Fruit fly (Drosophila melanogaster) whole organism, adult: ENCODE results near the gene CG3630.

Source experiments
- CG11617 ChIP-seq: fragments of 200-800 bp; sonication (Bioruptor generic); optimal IDR thresholded peaks from 2 replicates; lab custom pipeline; 2017; ENCODE audit warnings: mild to moderate bottlenecking, missing biosample characterization, missing genetic modification reagents, missing genetic modification characterization
- CG12768 ChIP-seq: fragments of 200-800 bp; sonication (Bioruptor generic); optimal IDR thresholded peaks from 2 replicates; lab custom pipeline; 2017; ENCODE audit warnings: missing biosample characterization, missing genetic modification characterization, mild to moderate bottlenecking, moderate library complexity, missing genetic modification reagents
- CG14711 ChIP-seq: fragments of 200-800 bp; sonication (Bioruptor generic); optimal IDR thresholded peaks from 2 replicates; lab custom pipeline; 2018; ENCODE audit warnings: missing biosample characterization, mild to moderate bottlenecking, missing genetic modification characterization, moderate library complexity
- CG1620 ChIP-seq: fragments of 200-800 bp; sonication (Bioruptor generic); optimal IDR thresholded peaks from 2 replicates; lab custom pipeline; 2016; ENCODE audit warnings: missing biosample characterization, missing genetic modification characterization
- CG33017 ChIP-seq: fragments of 200-800 bp; sonication (Bioruptor generic); optimal IDR thresholded peaks from 2 replicates; lab custom pipeline; 2018; ENCODE audit warnings: missing biosample characterization, mild to moderate bottlenecking, missing genetic modification characterization, moderate library complexity
- CG5204 ChIP-seq: fragments of 200-800 bp; sonication (Bioruptor generic); optimal IDR thresholded peaks from 2 replicates; lab custom pipeline; 2016; ENCODE audit warnings: missing biosample characterization, missing genetic modification characterization
- CG7045 ChIP-seq: fragments of 200-800 bp; sonication (Bioruptor generic); optimal IDR thresholded peaks from 2 replicates; lab custom pipeline; 2017; ENCODE audit warnings: missing biosample characterization, mild to moderate bottlenecking, missing genetic modification characterization
- CG7101 ChIP-seq: fragments of 200-800 bp; sonication (Bioruptor generic); optimal IDR thresholded peaks from 2 replicates; lab custom pipeline; 2018; ENCODE audit warnings: missing biosample characterization, mild to moderate bottlenecking, missing genetic modification characterization, moderate library complexity
- Clk ChIP-seq: fragments of 200-800 bp; sonication (Bioruptor generic); optimal IDR thresholded peaks from 2 replicates; lab custom pipeline; 2017; ENCODE audit warnings: missing biosample characterization, missing genetic modification characterization
- Crg-1 ChIP-seq: fragments of 200-800 bp; sonication (Bioruptor generic); optimal IDR thresholded peaks from 2 replicates; lab custom pipeline; 2016; ENCODE audit warnings: missing biosample characterization, missing genetic modification characterization
- Hr96 ChIP-seq: fragments of 200-800 bp; sonication (Bioruptor generic); optimal IDR thresholded peaks from 2 replicates; lab custom pipeline; 2016; ENCODE audit warnings: missing biosample characterization, missing genetic modification characterization
- Mnt ChIP-seq: fragments of 200-800 bp; sonication (Bioruptor generic); optimal IDR thresholded peaks from 2 replicates; lab custom pipeline; 2016; ENCODE audit warnings: missing biosample characterization, mild to moderate bottlenecking, missing genetic modification characterization
- bab1 ChIP-seq: fragments of 200-800 bp; sonication (Bioruptor generic); optimal IDR thresholded peaks from 3 replicates; lab custom pipeline; 2019; ENCODE audit warnings: missing biosample characterization, mild to moderate bottlenecking, missing genetic modification characterization, moderate library complexity
- cic ChIP-seq: fragments of 200-800 bp; sonication (Bioruptor generic); optimal IDR thresholded peaks from 2 replicates; lab custom pipeline; 2017; ENCODE audit warnings: missing biosample characterization, mild to moderate bottlenecking, missing genetic modification characterization, moderate library complexity
- cnc ChIP-seq, 2 experiments: fragments of >200 bp; optimal IDR thresholded peaks; 2 replicates each; lab custom pipeline; 2017
- kay ChIP-seq: fragments of 200-800 bp; sonication (Bioruptor generic); peaks from one replicate; lab custom pipeline; 2016; ENCODE audit warnings: missing biosample characterization, missing genetic modification characterization, borderline replicate concordance
- ovo ChIP-seq: fragments of 200-800 bp; sonication (Bioruptor generic); optimal IDR thresholded peaks from 2 replicates; lab custom pipeline; 2016; ENCODE audit warnings: missing biosample characterization, missing genetic modification characterization
- pad ChIP-seq: fragments of 200-800 bp; sonication (Bioruptor generic); optimal IDR thresholded peaks from 3 replicates; lab custom pipeline; 2017; ENCODE audit warnings: missing biosample characterization, missing genetic modification characterization, mild to moderate bottlenecking, moderate library complexity, missing genetic modification reagents
- tj ChIP-seq: fragments of 200-800 bp; sonication (Bioruptor generic); optimal IDR thresholded peaks from 3 replicates; lab custom pipeline; 2017; ENCODE audit warnings: missing biosample characterization, mild to moderate bottlenecking, missing genetic modification characterization, moderate library complexity
- toe ChIP-seq: fragments of 200-800 bp; sonication (Bioruptor generic); optimal IDR thresholded peaks from 2 replicates; lab custom pipeline; 2016; ENCODE audit warnings: missing biosample characterization, missing genetic modification characterization

The CG3630 gene

DNA sequence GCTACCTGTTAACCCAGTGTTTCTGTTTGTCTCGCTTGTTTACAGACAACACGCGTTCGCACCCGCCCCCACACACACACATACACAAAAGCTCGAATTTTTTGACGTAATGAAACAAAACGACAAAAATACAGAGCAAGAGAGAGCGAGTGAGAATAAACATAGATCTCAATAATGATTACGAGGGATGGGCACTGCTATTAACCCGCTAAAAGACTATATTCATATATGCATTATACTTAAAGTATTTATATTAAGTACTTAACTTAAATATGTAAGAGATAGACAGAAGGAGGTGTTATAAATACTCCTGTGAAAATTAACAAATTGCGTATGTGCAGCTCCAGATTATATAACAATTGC lies 20.2 kb upstream of the CG3630 start:
- TF ChIP-seq Crg-1 (GFP tag; lab: Kevin White, UChicago) (peak; percentile 49), cic (peak; percentile 25), bab1 (no peak), kay (GFP tag; lab: Kevin White, UChicago) (peak; percentile 41), ovo (no peak), CG33017 (tag; lab: Kevin White, UChicago) (peak; percentile 31), CG1620 (GFP tag; lab: Kevin White, UChicago) (peak; percentile 63), CG7045 (peak; percentile 15), cnc (optimal IDR thresholded peaks at IDR 0.05; lab: Kevin White, UChicago) (no peak), CG7101 (tag; lab: Kevin White, UChicago) (peak; percentile 80), CG11617 (GFP tag; lab: Kevin White, UChicago) (peak; percentile 63), CG14711 (tag; lab: Kevin White, UChicago) (peak; percentile 62), Mnt (GFP tag; lab: Kevin White, UChicago) (peak; percentile 90), tj (GFP tag; lab: Kevin White, UChicago) (peak; percentile 22), pad (GFP tag; lab: Kevin White, UChicago) (no peak), CG12768 (GFP tag; lab: Kevin White, UChicago) (peak; percentile 35), Clk (GFP tag; lab: Kevin White, UChicago) (no peak), Hr96 (peak; percentile 14), toe (GFP tag; lab: Kevin White, UChicago) (peak; percentile 10), CG5204 (GFP tag; lab: Kevin White, UChicago) (peak; percentile 11)

DNA sequence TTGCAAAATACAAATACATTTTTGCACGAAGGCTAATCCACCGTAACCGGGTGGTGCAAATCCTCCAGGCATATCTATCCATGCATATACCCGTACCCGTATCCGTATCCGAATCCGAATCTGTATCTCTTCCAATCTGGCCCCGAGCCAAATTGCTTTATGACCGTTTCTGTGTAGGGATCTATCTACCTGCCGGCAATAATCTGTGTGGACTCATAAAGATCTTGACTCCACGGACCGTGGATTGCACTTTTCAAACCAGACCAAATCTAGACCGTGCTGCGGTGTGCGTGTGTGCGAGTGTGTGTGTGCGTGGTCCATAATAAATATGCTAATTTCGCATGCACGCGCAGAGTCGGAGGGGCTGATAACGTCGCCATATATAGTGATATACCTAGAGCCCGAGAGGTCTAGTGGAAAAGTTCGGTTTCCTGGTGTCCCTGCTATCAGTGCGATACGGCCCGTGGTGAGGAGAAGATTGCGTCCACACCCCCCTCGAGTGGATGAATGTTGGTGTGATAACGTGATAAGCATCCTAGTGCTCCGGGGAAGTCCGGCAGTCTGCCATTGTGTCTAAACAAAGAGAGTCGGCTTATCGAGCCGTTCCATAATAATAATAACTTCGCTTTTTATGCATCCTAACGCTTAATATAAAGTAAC lies 19.6 kb upstream of the CG3630 start:
- TF ChIP-seq bab1: no peak
- TF ChIP-seq CG12768 (GFP tag; lab: Kevin White, UChicago): no peak
- TF ChIP-seq Mnt (GFP tag; lab: Kevin White, UChicago): peak; percentile 73

DNA sequence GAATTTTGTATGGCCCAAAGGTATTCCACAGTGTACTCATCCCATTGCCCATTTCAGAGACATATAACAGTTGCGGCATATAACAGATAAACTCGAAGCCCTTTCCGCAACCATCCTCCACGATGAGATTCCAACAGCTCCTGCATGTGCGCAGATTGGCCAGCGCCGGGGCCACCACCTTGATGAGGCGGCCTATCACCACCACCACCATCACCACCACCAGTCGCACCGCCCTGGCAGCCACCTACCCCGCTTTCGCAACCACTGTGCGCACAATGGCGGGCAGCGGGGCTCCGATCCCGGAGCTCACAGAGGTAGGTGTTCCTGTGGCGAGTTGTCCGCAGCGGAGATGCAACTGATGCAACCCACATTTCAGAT lies 19.1 kb upstream of the CG3630 start:
- TF ChIP-seq ovo (no peak), Crg-1 (GFP tag; lab: Kevin White, UChicago) (no peak), Mnt (GFP tag; lab: Kevin White, UChicago) (no peak), CG14711 (tag; lab: Kevin White, UChicago) (no peak), kay (GFP tag; lab: Kevin White, UChicago) (no peak)

DNA sequence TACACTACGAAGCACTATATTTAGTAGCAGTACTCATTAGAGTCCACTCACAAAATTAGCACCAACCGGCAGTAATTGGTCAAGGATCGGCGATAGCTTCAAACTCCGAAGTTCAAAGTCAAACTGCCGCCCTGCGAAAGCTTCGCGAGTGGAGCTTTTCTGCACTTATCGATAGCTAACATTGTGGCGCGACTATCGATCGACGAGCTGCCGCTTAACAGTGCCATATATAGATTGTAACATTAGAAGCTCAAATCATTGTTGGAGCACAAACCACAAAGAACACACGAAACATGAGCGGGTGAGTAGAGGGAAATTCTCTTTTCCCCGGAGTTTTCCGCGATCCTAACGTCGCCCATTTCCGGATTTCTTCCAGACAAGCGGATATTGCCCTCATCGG lies 16.9 kb upstream of the CG3630 start, which contains the start of gene Pgd:
TSS of gene Pgd (plus strand) at position 23 of the 400 bp plus-strand sequence.
- TF ChIP-seq CG5204 (GFP tag; lab: Kevin White, UChicago): no peak
- TF ChIP-seq pad (GFP tag; lab: Kevin White, UChicago): no peak
- peak; percentile 21 for TF ChIP-seq kay (GFP tag; lab: Kevin White, UChicago)
- TF ChIP-seq CG33017 (tag; lab: Kevin White, UChicago): no peak
- TF ChIP-seq CG7101 (tag; lab: Kevin White, UChicago): no peak
- TF ChIP-seq cic: peak; percentile 16
- no peak for TF ChIP-seq CG7045
- TF ChIP-seq CG14711 (tag; lab: Kevin White, UChicago): peak; percentile 49
- TF ChIP-seq Crg-1 (GFP tag; lab: Kevin White, UChicago): peak; percentile 4
- TF ChIP-seq CG11617 (GFP tag; lab: Kevin White, UChicago): no peak
- TF ChIP-seq CG12768 (GFP tag; lab: Kevin White, UChicago): peak; percentile 75
- no peak for TF ChIP-seq tj (GFP tag; lab: Kevin White, UChicago)
- TF ChIP-seq Clk (GFP tag; lab: Kevin White, UChicago): no peak
- peak; percentile 24 for TF ChIP-seq ovo
- TF ChIP-seq Hr96: peak; percentile 19
- TF ChIP-seq CG1620 (GFP tag; lab: Kevin White, UChicago): no peak
- TF ChIP-seq cnc (optimal IDR thresholded peaks at IDR 0.05; lab: Kevin White, UChicago): no peak
- TF ChIP-seq Mnt (GFP tag; lab: Kevin White, UChicago): no peak
- TF ChIP-seq bab1: peak; percentile 79
- TF ChIP-seq toe (GFP tag; lab: Kevin White, UChicago): no peak

DNA sequence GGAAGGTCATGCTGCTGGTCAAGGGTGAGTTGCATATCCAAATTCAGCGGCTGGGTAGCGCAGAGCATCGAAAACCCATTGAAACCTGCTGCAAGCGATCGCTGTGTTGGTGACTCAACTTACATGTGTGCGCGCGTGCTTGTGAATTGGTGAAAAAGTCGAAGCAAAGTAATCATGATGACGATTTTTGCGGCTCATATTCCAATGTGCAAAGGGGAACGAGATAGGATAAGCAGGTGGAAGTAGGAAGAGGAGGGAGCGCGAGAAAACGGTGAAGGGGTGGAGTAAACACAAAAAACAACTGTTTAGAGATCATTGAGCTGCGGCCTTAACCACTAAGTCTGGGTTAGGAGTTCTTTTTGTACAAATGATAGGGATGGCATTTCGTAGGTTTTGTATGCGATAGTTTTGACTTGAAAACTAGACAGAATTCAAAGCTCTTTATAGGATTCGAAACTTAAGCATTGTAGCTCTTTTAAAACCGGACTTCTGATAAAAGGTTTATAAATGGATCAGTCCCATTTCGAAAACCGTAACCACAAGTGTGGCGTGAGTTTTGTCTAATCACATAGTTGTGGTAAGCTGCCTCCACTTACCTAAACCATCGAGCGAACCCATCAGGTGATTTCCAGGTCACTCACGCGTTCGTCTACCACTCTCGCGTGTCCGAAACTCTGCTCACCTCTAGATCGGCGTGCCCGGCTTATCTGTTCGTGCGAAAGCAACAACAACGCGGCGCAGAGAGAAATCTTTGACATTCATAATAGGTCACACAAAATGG lies 16.1 kb upstream of the CG3630 start:
- TF ChIP-seq CG11617 (GFP tag; lab: Kevin White, UChicago) (peak; percentile 78), CG12768 (GFP tag; lab: Kevin White, UChicago) (peak; percentile 5), CG7045 (peak; percentile 1), cic (no peak), tj (GFP tag; lab: Kevin White, UChicago) (peak; percentile 38), bab1 (peak; percentile 79), CG14711 (tag; lab: Kevin White, UChicago) (no peak), Crg-1 (GFP tag; lab: Kevin White, UChicago) (peak; percentile 68), kay (GFP tag; lab: Kevin White, UChicago) (peak; percentile 80), pad (GFP tag; lab: Kevin White, UChicago) (peak; percentile 94), ovo (peak; percentile 32), cnc (optimal IDR thresholded peaks at IDR 0.05; lab: Kevin White, UChicago) (no peak), CG5204 (GFP tag; lab: Kevin White, UChicago) (peak; percentile 61), CG33017 (tag; lab: Kevin White, UChicago) (no peak), Hr96 (no peak), toe (GFP tag; lab: Kevin White, UChicago) (peak; percentile 39), Clk (GFP tag; lab: Kevin White, UChicago) (no peak), CG7101 (tag; lab: Kevin White, UChicago) (peak; percentile 69), Mnt (GFP tag; lab: Kevin White, UChicago) (peak; percentile 59), CG1620 (GFP tag; lab: Kevin White, UChicago) (peak; percentile 77)
